Worm (Caenorhabditis elegans) whole organism, L1 larva: ENCODE results near the gene F28C6.9.
A peak's percentile ranks its signal among the peaks of the same experiment; 100 is the strongest.

ENCODE experiments used
- C04F5.9 ChIP-seq: sonication (generic microtip); optimal IDR thresholded peaks from 2 replicates; lab custom pipeline; 2016; ENCODE audit warnings: missing genetic modification characterization, missing compliant biosample characterization
- C16A3.4 ChIP-seq: fragments of 150-350 bp; optimal IDR thresholded peaks from 2 replicates; lab custom pipeline; 2014; ENCODE audit warnings: missing biosample characterization, missing genetic modification characterization
- F16B12.6 ChIP-seq: fragments of 150-350 bp; optimal IDR thresholded peaks from 2 replicates; lab custom pipeline; 2014; ENCODE audit warnings: missing biosample characterization, missing genetic modification characterization
- Y116A8C.19 ChIP-seq: sonication (generic microtip); optimal IDR thresholded peaks from 2 replicates; lab custom pipeline; 2016; ENCODE audit warnings: missing compliant biosample characterization, missing genetic modification characterization, borderline replicate concordance
- aha-1 ChIP-seq: fragments of 150-350 bp; optimal IDR thresholded peaks from 2 replicates; lab custom pipeline; 2014; ENCODE audit warnings: missing biosample characterization, missing genetic modification characterization
- alr-1 ChIP-seq: fragments of 200-800 bp; sonication (Bioruptor generic); optimal IDR thresholded peaks from 2 replicates; lab custom pipeline; 2018; ENCODE audit warnings: borderline replicate concordance, mild to moderate bottlenecking, missing genetic modification characterization, missing compliant biosample characterization
- ama-1 ChIP-seq: fragments of 150-350 bp; optimal IDR thresholded peaks from 2 replicates; lab custom pipeline; 2014
- ceh-8 ChIP-seq: fragments of 200-800 bp; sonication (Bioruptor generic); optimal IDR thresholded peaks from 2 replicates; lab custom pipeline; 2018; ENCODE audit warnings: mild to moderate bottlenecking, missing genetic modification characterization, moderate library complexity, missing compliant biosample characterization
- ceh-82 ChIP-seq, 3 experiments: fragments of 150-350 bp in 1 of 3; sonication (generic microtip) in 2 of 3; optimal IDR thresholded peaks; 2 replicates each; lab custom pipeline; 2014 to 2017; ENCODE audit warnings: missing biosample characterization in 3 of 3, missing genetic modification characterization in 3 of 3
- dpl-1 ChIP-seq, 3 experiments: fragments of 150-350 bp in 2 of 3; sonication (generic microtip) in 1 of 3; optimal IDR thresholded peaks; 2 replicates each; lab custom pipeline; 2014 to 2017; ENCODE audit warnings: missing biosample characterization in 3 of 3, missing genetic modification characterization in 3 of 3, missing genetic modification reagents in 3 of 3
- efl-1 ChIP-seq, 4 experiments: fragments of 150-350 bp; optimal IDR thresholded peaks in 3 of 4; peaks in 1 of 4; 1 replicate in 1 of 4; 2 replicates in 3 of 4; lab custom pipeline; 2014; ENCODE audit warnings: missing biosample characterization in 2 of 4, missing genetic modification characterization in 2 of 4, missing genetic modification reagents in 2 of 4
- egl-13 ChIP-seq: sonication (generic microtip); optimal IDR thresholded peaks from 2 replicates; lab custom pipeline; 2016; ENCODE audit warnings: missing genotype, missing genetic modification reagents, missing genetic modification characterization, missing compliant biosample characterization
- egl-27 ChIP-seq, 2 experiments: fragments of 150-350 bp in 1 of 2; sonication (generic microtip); optimal IDR thresholded peaks; 3 replicates each; lab custom pipeline; 2017 to 2018; ENCODE audit warnings: missing biosample characterization in 2 of 2, missing genetic modification characterization in 2 of 2, missing genetic modification reagents in 2 of 2
- elt-2 ChIP-seq: sonication (generic microtip); optimal IDR thresholded peaks from 2 replicates; lab custom pipeline; 2016; ENCODE audit warnings: missing genetic modification characterization, mild to moderate bottlenecking, inconsistent platforms, missing compliant biosample characterization, missing genetic modification reagents
- ets-5 ChIP-seq: fragments of 200-800 bp; sonication (Bioruptor generic); IDR thresholded peaks from 2 replicates; pipeline ENCODE4 v1.3.6; 2022; ENCODE audit warnings: missing genetic modification characterization, missing compliant biosample characterization
- fkh-10 ChIP-seq: sonication (generic microtip); optimal IDR thresholded peaks from 2 replicates; lab custom pipeline; 2017; ENCODE audit warnings: missing biosample characterization, missing genetic modification reagents, missing genetic modification characterization
- fkh-8 ChIP-seq: sonication (generic microtip); optimal IDR thresholded peaks from 2 replicates; lab custom pipeline; 2016; ENCODE audit warnings: mild to moderate bottlenecking, missing genetic modification characterization, missing compliant biosample characterization
- hpl-2 ChIP-seq: fragments of 150-350 bp; optimal IDR thresholded peaks from 2 replicates; lab custom pipeline; 2014; ENCODE audit warnings: missing biosample characterization, missing genetic modification reagents, missing genetic modification characterization
- isw-1 ChIP-seq: fragments of 200-800 bp; sonication (Bioruptor generic); IDR thresholded peaks from 2 replicates; pipeline ENCODE4 v1.3.6; 2022; ENCODE audit warnings: missing genetic modification characterization, missing compliant biosample characterization
- jun-1 ChIP-seq: fragments of 150-350 bp; optimal IDR thresholded peaks from 2 replicates; lab custom pipeline; 2014; ENCODE audit warnings: missing biosample characterization, missing genetic modification reagents, missing genetic modification characterization
- lin-35 ChIP-seq, 2 experiments: fragments of 150-350 bp; optimal IDR thresholded peaks; 2 replicates each; lab custom pipeline; 2014; ENCODE audit warnings: missing biosample characterization in 2 of 2, missing genetic modification characterization in 2 of 2, missing genetic modification reagents in 2 of 2
- lir-3 ChIP-seq: sonication (generic microtip); optimal IDR thresholded peaks from 2 replicates; lab custom pipeline; 2016; ENCODE audit warnings: mild to moderate bottlenecking, missing genetic modification characterization, moderate library complexity, missing compliant biosample characterization; ENCODE audit not compliant: poor library complexity
- lsy-2 ChIP-seq, 2 experiments: fragments of 150-350 bp; optimal IDR thresholded peaks; 2 replicates each; lab custom pipeline; 2014; ENCODE audit warnings: missing biosample characterization in 2 of 2, missing genetic modification characterization in 2 of 2
- mab-9 ChIP-seq: fragments of 200-800 bp; sonication (Bioruptor generic); IDR thresholded peaks from 2 replicates; pipeline ENCODE4 v1.3.6; 2022; ENCODE audit warnings: missing genetic modification reagents, missing genetic modification characterization, missing compliant biosample characterization
- mef-2 ChIP-seq: fragments of 150-350 bp; optimal IDR thresholded peaks from 2 replicates; lab custom pipeline; 2014; ENCODE audit warnings: missing biosample characterization, missing genetic modification characterization
- mep-1 ChIP-seq: fragments of 150-350 bp; optimal IDR thresholded peaks from 2 replicates; lab custom pipeline; 2014; ENCODE audit warnings: missing biosample characterization, missing genetic modification characterization
- nhr-11 ChIP-seq: fragments of 150-350 bp; optimal IDR thresholded peaks from 2 replicates; lab custom pipeline; 2014; ENCODE audit warnings: missing biosample characterization, missing genetic modification characterization
- nhr-19 ChIP-seq: fragments of 200-800 bp; sonication (Bioruptor generic); conservative IDR thresholded peaks from 2 replicates; pipeline ENCODE4 v1.3.6; 2022; ENCODE audit warnings: missing genetic modification characterization, missing compliant biosample characterization
- nhr-237 ChIP-seq: fragments of 150-350 bp; optimal IDR thresholded peaks from 2 replicates; lab custom pipeline; 2014; ENCODE audit warnings: missing biosample characterization, missing genetic modification characterization
- nhr-28 ChIP-seq: fragments of 150-350 bp; optimal IDR thresholded peaks from 2 replicates; lab custom pipeline; 2014; ENCODE audit warnings: missing biosample characterization, missing genetic modification characterization
- nhr-71 ChIP-seq: sonication (generic microtip); optimal IDR thresholded peaks from 2 replicates; lab custom pipeline; 2016; ENCODE audit warnings: mild to moderate bottlenecking, missing genetic modification characterization, moderate library complexity, missing compliant biosample characterization
- nhr-84 ChIP-seq: sonication (generic microtip); optimal IDR thresholded peaks from 2 replicates; lab custom pipeline; 2017; ENCODE audit warnings: missing biosample characterization, missing genetic modification characterization
- nhr-85 ChIP-seq: sonication (generic microtip); peaks from one replicate; lab custom pipeline; 2016; ENCODE audit warnings: missing genetic modification characterization, inconsistent platforms, missing compliant biosample characterization
- nhr-90 ChIP-seq: sonication (generic microtip); optimal IDR thresholded peaks from 2 replicates; lab custom pipeline; 2016; ENCODE audit warnings: mild to moderate bottlenecking, missing genetic modification characterization, missing compliant biosample characterization; ENCODE audit not compliant: poor library complexity
- pax-3 ChIP-seq: fragments of 200-800 bp; sonication (Bioruptor generic); optimal IDR thresholded peaks from 2 replicates; lab custom pipeline; 2018; ENCODE audit warnings: mild to moderate bottlenecking, missing genetic modification characterization, moderate library complexity, missing compliant biosample characterization
- pqm-1 ChIP-seq: sonication (generic microtip); optimal IDR thresholded peaks from 3 replicates; lab custom pipeline; 2017; ENCODE audit warnings: missing biosample characterization, missing genetic modification characterization
- skn-1 ChIP-seq: fragments of 150-350 bp; optimal IDR thresholded peaks from 2 replicates; lab custom pipeline; 2014; ENCODE audit warnings: missing biosample characterization, missing genetic modification characterization
- sptf-1 ChIP-seq: fragments of 150-350 bp; optimal IDR thresholded peaks from 2 replicates; lab custom pipeline; 2014; ENCODE audit warnings: missing biosample characterization, missing genetic modification characterization
- sup-37 ChIP-seq: fragments of 200-800 bp; sonication (Bioruptor generic); optimal IDR thresholded peaks from 2 replicates; lab custom pipeline; 2018; ENCODE audit warnings: mild to moderate bottlenecking, missing genetic modification characterization, missing compliant biosample characterization
- tbx-2 ChIP-seq: sonication (generic microtip); optimal IDR thresholded peaks from 2 replicates; lab custom pipeline; 2016; ENCODE audit warnings: missing genetic modification characterization, missing compliant biosample characterization
- tlp-1 ChIP-seq: fragments of 150-350 bp; optimal IDR thresholded peaks from 2 replicates; lab custom pipeline; 2014; ENCODE audit warnings: missing biosample characterization, missing genetic modification characterization
- unc-30 ChIP-seq: sonication (generic microtip); optimal IDR thresholded peaks from 2 replicates; lab custom pipeline; 2017; ENCODE audit warnings: missing biosample characterization, missing genetic modification characterization
- unc-62 ChIP-seq: fragments of 150-350 bp; optimal IDR thresholded peaks from 2 replicates; lab custom pipeline; 2014; ENCODE audit warnings: missing biosample characterization, missing genetic modification reagents, missing genetic modification characterization
- unc-86 ChIP-seq: sonication (generic microtip); optimal IDR thresholded peaks from 2 replicates; lab custom pipeline; 2016; ENCODE audit warnings: missing genetic modification characterization, missing compliant biosample characterization
- vab-15 ChIP-seq: sonication (generic microtip); optimal IDR thresholded peaks from 2 replicates; lab custom pipeline; 2017; ENCODE audit warnings: missing genotype, mild to moderate bottlenecking, missing genetic modification characterization, missing compliant biosample characterization
- xbp-1 ChIP-seq: sonication (generic microtip); optimal IDR thresholded peaks from 2 replicates; lab custom pipeline; 2016; ENCODE audit warnings: missing genetic modification characterization, missing compliant biosample characterization
- zag-1 ChIP-seq: fragments of 150-350 bp; optimal IDR thresholded peaks from 2 replicates; lab custom pipeline; 2014; ENCODE audit warnings: missing biosample characterization, missing genetic modification characterization
- ztf-11 ChIP-seq, 2 experiments: sonication (generic microtip); optimal IDR thresholded peaks; 2 replicates each; lab custom pipeline; 2016 to 2017; ENCODE audit warnings: missing genetic modification characterization in 2 of 2, missing biosample characterization in 1 of 2, missing compliant biosample characterization in 1 of 2

F28C6.9 gene

ce11 chrII:8566806-8567266, 43.1 kb downstream of the F28C6.9 start, which contains the start of gene F54C9.3:
F54C9.3 (minus strand) TSS chrII:8566856.
- TF ChIP-seq mab-9 (GFP tag; lab: Robert Waterston, UW) = no peak
- no peak for TF ChIP-seq efl-1 (optimal IDR thresholded peaks at IDR 0.05; lab: Kevin White, UChicago)
- peak in 1 of 2 experiments; percentile 92 for TF ChIP-seq efl-1 (GFP tag; optimal IDR thresholded peaks at IDR 0.05 in 1 of 2; lab: Kevin White, UChicago)
- TF ChIP-seq unc-62 (GFP tag; lab: Kevin White, UChicago) = no peak
- TF ChIP-seq pqm-1 (tag; lab: Kevin White, UChicago) = peak; percentile 57
- peak in 1 of 3 experiments; percentile 27 for TF ChIP-seq dpl-1 (GFP tag; optimal IDR thresholded peaks at IDR 0.05; lab: Kevin White, UChicago)
- TF ChIP-seq lsy-2 (tag; optimal IDR thresholded peaks at IDR 0.05; lab: Kevin White, UChicago) = peak in 1 of 2 experiments; percentile 13
- peak; percentile 16 for TF ChIP-seq tlp-1 (tag; lab: Kevin White, UChicago)
- TF ChIP-seq lin-35 (GFP tag; optimal IDR thresholded peaks at IDR 0.05; lab: Kevin White, UChicago) = peak in 1 of 2 experiments; percentile 54
- TF ChIP-seq ama-1 (lab: Kevin White, UChicago) = peak; percentile 1
- TF ChIP-seq unc-86 (tag; lab: Kevin White, UChicago) = no peak
- no peak for TF ChIP-seq mep-1 (tag; lab: Kevin White, UChicago)
- no peak for TF ChIP-seq C16A3.4 (tag; lab: Kevin White, UChicago)
- TF ChIP-seq jun-1 (tag; lab: Kevin White, UChicago) = peak; percentile 30
- peak; percentile 85 for TF ChIP-seq elt-2 (tag; lab: Kevin White, UChicago)
- TF ChIP-seq Y116A8C.19 (tag; lab: Kevin White, UChicago) = no peak

- TF ChIP-seq ceh-82 (tag; optimal IDR thresholded peaks at IDR 0.05; lab: Kevin White, UChicago) = no peak
- no peak for TF ChIP-seq zag-1 (tag; lab: Kevin White, UChicago)
- TF ChIP-seq alr-1 = no peak
- TF ChIP-seq Y116A8C.19 (tag; lab: Kevin White, UChicago) = no peak
- TF ChIP-seq lir-3 (tag; lab: Kevin White, UChicago) = no peak
- peak; percentile 65 to 86 (median 79) for TF ChIP-seq dpl-1 (GFP tag; optimal IDR thresholded peaks at IDR 0.05; lab: Kevin White, UChicago)
- TF ChIP-seq unc-30 (tag; lab: Kevin White, UChicago) = no peak
- peak; percentile 67 to 94 for TF ChIP-seq lin-35 (GFP tag; optimal IDR thresholded peaks at IDR 0.05; lab: Kevin White, UChicago)
- TF ChIP-seq unc-86 (tag; lab: Kevin White, UChicago) = no peak
- no peak for TF ChIP-seq sptf-1
- TF ChIP-seq ama-1 (lab: Kevin White, UChicago) = peak; percentile 23
- peak; percentile 30 for TF ChIP-seq skn-1 (tag; lab: Kevin White, UChicago)
- TF ChIP-seq nhr-84 (tag; lab: Kevin White, UChicago) = no peak
- TF ChIP-seq fkh-10 (GFP tag; lab: Kevin White, UChicago) = no peak
- no peak for TF ChIP-seq isw-1 (GFP tag; lab: Robert Waterston, UW)
- TF ChIP-seq C04F5.9 (tag; lab: Kevin White, UChicago) = no peak
- no peak for TF ChIP-seq tlp-1 (tag; lab: Kevin White, UChicago)
- TF ChIP-seq F16B12.6 = peak; percentile 26
- TF ChIP-seq nhr-85 (tag; lab: Kevin White, UChicago) = peak; percentile 35
- TF ChIP-seq vab-15 (tag; lab: Kevin White, UChicago) = no peak
- no peak for TF ChIP-seq pax-3 (tag; lab: Kevin White, UChicago)
- peak; percentile 30 for TF ChIP-seq elt-2 (tag; lab: Kevin White, UChicago)
- TF ChIP-seq nhr-11 = no peak
- peak; percentile 78 for TF ChIP-seq xbp-1
- no peak for TF ChIP-seq ceh-8 (GFP tag; lab: Kevin White, UChicago)
- TF ChIP-seq aha-1 (tag; lab: Kevin White, UChicago) = no peak
- peak; percentile 7 for TF ChIP-seq nhr-90 (tag; lab: Kevin White, UChicago)
- no peak for TF ChIP-seq fkh-8 (tag; lab: Kevin White, UChicago)
- no peak for TF ChIP-seq jun-1 (tag; lab: Kevin White, UChicago)
- no peak for TF ChIP-seq pqm-1 (tag; lab: Kevin White, UChicago)
- no peak for TF ChIP-seq hpl-2 (GFP tag; lab: Kevin White, UChicago)
- no peak for TF ChIP-seq mef-2 (tag; lab: Kevin White, UChicago)
- TF ChIP-seq egl-27 (tag; optimal IDR thresholded peaks at IDR 0.05; lab: Kevin White, UChicago) = no peak
- TF ChIP-seq efl-1 (optimal IDR thresholded peaks at IDR 0.05; lab: Kevin White, UChicago) = peak in 1 of 2 experiments; percentile 82
- peak; percentile 86 to 98 for TF ChIP-seq efl-1 (GFP tag; optimal IDR thresholded peaks at IDR 0.05 in 1 of 2; lab: Kevin White, UChicago)
- no peak for TF ChIP-seq nhr-28 (tag; lab: Kevin White, UChicago)
- TF ChIP-seq egl-13 (tag; lab: Kevin White, UChicago) = no peak
- peak; percentile 29 for TF ChIP-seq nhr-71 (tag; lab: Kevin White, UChicago)
- TF ChIP-seq ztf-11 (tag; optimal IDR thresholded peaks at IDR 0.05; lab: Kevin White, UChicago) = no peak
- no peak for TF ChIP-seq nhr-237 (tag; lab: Kevin White, UChicago)
- TF ChIP-seq ets-5 (GFP tag; lab: Robert Waterston, UW) = no peak
- no peak for TF ChIP-seq tbx-2 (tag; lab: Kevin White, UChicago)
- no peak for TF ChIP-seq nhr-19 (GFP tag; lab: Robert Waterston, UW)
- no peak for TF ChIP-seq sup-37 (GFP tag; lab: Kevin White, UChicago)
Measured at ce11 chrII:8566039-8566438, 43.9 kb downstream of the F28C6.9 start, which contains the start of gene stc-1. stc-1 (minus strand) TSS chrII:8566139.
